Fruit fly (Drosophila melanogaster) Kc167 (cell line): Measurements from ENCODE around the gene unc-119.

Source experiments
- Myc ChIP-seq: fragments of >200 bp; optimal IDR thresholded peaks from 2 replicates; lab custom pipeline; 2017; ENCODE audit warnings: missing external identifiers
- Sin3A ChIP-seq: fragments of >200 bp; optimal IDR thresholded peaks from 2 replicates; lab custom pipeline; 2018; ENCODE audit warnings: missing external identifiers
- h ChIP-seq: fragments of >200 bp; optimal IDR thresholded peaks from 3 replicates; lab custom pipeline; 2018; ENCODE audit warnings: missing external identifiers
- insv ChIP-seq: fragments of >200 bp; optimal IDR thresholded peaks from 3 replicates; lab custom pipeline; 2018; ENCODE audit warnings: missing external identifiers
- psq ChIP-seq: fragments of >200 bp; optimal IDR thresholded peaks from 2 replicates; lab custom pipeline; 2017; ENCODE audit warnings: missing external identifiers
- ttk ChIP-seq: sonication (Bioruptor generic); optimal IDR thresholded peaks from 2 replicates; lab custom pipeline; 2017; ENCODE audit warnings: missing external identifiers

- TF ChIP-seq psq (lab: Kevin White, UChicago) (no peak), ttk (lab: Kevin White, UChicago) (no peak), insv (lab: Kevin White, UChicago) (no peak), h (lab: Kevin White, UChicago) (no peak), Sin3A (lab: Kevin White, UChicago) (no peak), Myc (lab: Kevin White, UChicago) (no peak)
Measured at dm6 chrX:7337975-7338374, 46.9 kb upstream of the unc-119 start.
